Fruit fly (Drosophila melanogaster) whole organism, larva: Measurements from ENCODE around the gene FeCH.

Experiments used
- noc ChIP-seq: fragments of 200-800 bp; sonication (Bioruptor generic); optimal IDR thresholded peaks from 3 replicates; lab custom pipeline; 2019; ENCODE audit warnings: missing biosample characterization, mild to moderate bottlenecking, missing genetic modification characterization, moderate library complexity

Gene FeCH

DNA sequence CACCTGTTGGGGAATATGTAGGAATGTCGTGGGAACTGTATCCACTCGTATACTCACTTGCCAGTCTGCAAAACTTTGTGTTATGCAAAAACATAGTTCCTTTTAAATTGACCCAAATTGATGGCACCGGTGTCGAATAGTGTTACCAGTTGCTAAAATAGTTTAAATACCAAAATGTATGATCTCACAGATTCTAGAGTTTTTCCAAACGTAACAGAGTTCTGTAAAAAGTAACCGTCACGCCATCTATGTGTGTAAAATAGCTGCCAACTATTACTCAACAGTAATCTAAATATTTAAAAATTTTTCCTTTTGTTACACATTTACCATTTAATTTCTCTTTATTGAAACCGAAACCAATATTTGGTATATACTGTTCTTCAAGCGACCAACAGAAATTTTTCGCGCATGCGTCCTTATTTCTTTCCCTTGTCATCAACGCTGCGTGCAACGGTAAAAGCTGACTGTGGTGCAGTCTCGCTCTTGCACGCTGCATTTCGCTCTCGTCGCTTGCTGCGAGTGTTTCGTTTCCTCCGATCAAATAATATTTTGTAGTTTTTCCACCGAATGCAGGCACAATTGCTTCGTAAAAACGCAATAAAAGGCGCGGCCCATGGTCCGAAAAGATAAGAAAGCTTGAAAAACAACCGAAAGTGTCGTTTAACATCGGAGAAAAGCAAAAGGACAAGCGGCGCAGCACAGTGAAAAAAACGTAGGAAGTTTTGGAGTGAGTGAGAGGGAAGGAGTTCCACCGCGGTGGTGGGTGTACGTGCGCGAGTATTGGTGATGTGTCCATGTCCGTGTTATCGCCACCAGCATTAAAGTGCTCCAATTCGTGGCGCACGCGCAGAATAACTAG is at the start of gene FeCH, which contains the start of gene RhoGAP100F:
FeCH (minus strand) TSS at position 180 of the 859 bp plus-strand sequence.
RhoGAP100F (plus strand) TSS at position 493 of the 859 bp plus-strand sequence.
- TF ChIP-seq noc = no peak

DNA sequence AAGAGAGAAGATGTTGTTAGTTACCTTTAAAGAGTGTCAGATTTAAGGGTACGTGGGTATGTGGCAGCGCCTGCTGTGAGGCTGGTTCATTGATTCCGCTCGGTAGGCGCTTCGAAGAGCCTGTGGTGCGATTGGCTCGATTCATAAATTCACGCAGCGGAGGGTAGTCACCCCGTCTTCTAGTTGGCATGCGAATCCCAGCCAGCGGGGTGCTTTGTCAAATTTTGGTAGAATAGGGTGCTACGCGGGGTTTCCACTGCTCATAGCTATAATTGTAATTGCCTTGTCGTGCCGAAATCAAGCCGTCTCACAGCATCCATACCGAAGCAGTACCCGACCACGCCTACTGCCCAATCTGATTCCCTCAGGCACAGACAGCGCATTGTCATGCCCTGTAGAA is 40.1 kb upstream of the FeCH start:
- no peak for TF ChIP-seq noc

DNA sequence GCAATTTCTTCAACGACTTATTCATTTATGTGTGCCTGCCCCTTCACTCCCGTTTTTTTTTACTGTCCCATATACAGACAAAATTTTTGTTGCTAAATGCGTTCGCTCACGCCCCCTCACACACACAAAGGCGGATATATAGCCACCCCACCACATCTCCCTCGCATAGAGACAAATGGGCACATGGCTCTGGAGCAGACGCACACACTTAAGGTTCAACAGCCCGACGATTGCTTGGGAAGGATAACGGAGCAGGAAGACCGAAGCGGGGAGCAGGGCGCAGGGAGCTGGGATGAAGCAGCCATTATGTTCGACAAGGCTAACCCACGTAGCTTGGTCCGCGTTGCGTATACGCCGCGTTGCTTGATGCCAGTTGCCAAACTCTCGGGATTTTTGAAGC is 14.3 kb upstream of the FeCH start:
- no peak for TF ChIP-seq noc

DNA sequence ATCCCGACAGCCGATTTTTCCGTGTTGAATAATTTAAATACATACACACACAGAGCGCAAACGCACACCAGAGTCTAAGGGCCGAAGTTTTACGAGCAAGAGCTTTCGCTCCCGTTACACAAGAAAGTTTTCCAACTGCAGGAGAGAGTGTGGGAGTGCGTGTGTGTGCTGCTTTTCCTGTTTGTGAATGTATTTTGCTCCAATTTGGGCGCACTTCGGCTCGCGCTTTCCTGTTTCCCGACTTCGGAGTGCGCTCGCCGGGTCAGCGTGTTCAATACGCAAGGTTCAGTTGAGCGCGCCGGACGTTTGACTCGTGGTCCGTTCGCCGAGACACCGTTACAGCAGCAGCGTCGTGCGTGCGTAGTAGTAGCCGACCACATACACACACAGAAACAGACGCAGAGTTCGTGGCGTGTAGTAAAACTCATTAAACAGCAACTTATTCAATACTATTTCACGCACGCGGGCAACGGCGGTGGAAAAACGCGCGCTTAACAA is 13.5 kb upstream of the FeCH start:
- TF ChIP-seq noc = no peak

- TF ChIP-seq noc = no peak
Measured at dm6 chr3R:31824200-31824599, 12.1 kb upstream of the FeCH start.

DNA sequence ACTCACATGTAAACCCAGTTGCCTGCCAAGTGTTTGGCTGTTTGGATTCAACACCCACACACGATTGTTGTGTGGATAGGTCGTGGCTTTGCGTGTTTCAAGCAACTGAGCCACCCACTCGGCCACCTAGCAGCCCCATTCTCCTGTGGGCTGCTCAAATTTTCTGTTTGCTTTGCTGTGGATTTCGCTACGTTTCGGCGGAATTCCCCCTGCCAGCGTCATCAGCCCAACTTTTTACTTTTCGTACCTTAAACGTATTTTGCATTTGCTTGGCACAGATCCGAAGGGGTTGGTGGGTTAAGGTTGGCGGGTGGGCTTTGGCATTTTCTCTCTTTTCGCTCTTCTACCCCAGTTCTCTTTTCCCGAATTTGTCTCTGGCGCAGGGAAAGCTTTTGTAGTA is 10.4 kb upstream of the FeCH start:
- no peak for TF ChIP-seq noc

DNA sequence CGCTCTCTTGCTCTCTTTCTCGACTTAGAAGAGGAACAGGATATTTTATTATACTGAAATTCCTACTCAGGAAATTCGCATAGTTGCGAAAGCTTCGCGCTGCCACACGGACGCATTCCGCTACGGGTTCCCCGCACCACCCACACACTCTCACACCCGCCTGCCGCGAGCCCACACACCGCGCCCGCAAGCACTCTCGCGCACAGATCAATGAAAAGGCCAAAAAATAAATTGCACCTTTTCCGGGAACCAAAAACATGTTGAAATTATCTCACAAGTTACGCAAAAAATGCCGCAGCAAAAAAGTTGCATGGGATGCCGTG is 841 bp upstream of the FeCH start:
- TF ChIP-seq noc = no peak

dm6 chr3R:31810073-31810530 is 2.0 kb downstream of the FeCH start, which contains the start of gene Rift:
Gene Rift (minus strand): TSS chr3R:31810186.
- TF ChIP-seq noc = no peak

- TF ChIP-seq noc = no peak
Measured at dm6 chr3R:31809622-31810021, 2.5 kb downstream of the FeCH start.

dm6 chr3R:31808571-31808970 is 3.5 kb downstream of the FeCH start:
- no peak for TF ChIP-seq noc

dm6 chr3R:31805228-31805738 is 6.8 kb downstream of the FeCH start, which contains the start of the genes CG42233 and CG1971:
Gene CG42233 (minus strand): TSS chr3R:31805278.
Gene CG1971 (plus strand): TSS chr3R:31805468.
- no peak for TF ChIP-seq noc

dm6 chr3R:31800663-31801062 is 11.4 kb downstream of the FeCH start, which contains the start of gene Ir100a:
Gene Ir100a (plus strand): TSS chr3R:31800963.
- no peak for TF ChIP-seq noc

dm6 chr3R:31794457-31794856 is 17.6 kb downstream of the FeCH start:
- no peak for TF ChIP-seq noc

DNA sequence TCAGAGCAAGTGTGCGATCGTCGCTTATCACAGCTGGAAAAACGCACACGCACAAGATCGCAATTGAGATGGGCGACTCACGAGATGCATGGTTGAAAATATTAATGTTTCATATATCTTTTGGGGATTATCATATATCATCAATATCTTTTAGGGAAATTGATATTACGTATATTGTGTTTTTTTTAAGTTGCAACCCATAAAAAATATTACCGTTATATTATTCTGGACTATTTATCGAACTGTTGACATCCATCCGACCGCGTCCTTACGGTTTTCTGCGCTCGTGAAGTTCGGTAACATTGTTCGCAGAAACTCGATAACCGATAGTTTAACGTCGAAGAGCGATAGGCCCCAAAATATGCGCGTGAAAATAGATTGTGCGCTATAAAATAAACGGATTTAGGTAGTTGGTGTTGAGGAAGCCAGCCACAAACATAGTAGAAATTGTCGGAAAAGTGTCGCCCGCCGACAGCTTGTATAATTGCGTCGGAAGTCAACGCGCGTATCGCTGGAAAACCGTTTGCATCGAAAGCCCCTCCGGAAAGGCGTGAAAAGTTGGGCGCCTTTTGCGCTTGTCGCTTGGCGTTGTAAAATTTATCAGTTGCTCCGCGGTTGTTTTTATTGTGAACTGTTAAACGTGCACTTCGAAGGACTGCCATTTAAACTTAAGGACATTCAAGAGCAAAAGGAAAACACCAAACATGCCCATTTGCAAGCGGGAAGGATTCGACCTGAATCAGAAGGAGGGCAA is 18.3 kb downstream of the FeCH start, which contains the start of the genes Mccc1 and Acf:
Mccc1 (minus strand) TSS at position 244 of the 754 bp plus-strand sequence.
Acf (plus strand) TSS at position 318 of the 754 bp plus-strand sequence.
- no peak for TF ChIP-seq noc

DNA sequence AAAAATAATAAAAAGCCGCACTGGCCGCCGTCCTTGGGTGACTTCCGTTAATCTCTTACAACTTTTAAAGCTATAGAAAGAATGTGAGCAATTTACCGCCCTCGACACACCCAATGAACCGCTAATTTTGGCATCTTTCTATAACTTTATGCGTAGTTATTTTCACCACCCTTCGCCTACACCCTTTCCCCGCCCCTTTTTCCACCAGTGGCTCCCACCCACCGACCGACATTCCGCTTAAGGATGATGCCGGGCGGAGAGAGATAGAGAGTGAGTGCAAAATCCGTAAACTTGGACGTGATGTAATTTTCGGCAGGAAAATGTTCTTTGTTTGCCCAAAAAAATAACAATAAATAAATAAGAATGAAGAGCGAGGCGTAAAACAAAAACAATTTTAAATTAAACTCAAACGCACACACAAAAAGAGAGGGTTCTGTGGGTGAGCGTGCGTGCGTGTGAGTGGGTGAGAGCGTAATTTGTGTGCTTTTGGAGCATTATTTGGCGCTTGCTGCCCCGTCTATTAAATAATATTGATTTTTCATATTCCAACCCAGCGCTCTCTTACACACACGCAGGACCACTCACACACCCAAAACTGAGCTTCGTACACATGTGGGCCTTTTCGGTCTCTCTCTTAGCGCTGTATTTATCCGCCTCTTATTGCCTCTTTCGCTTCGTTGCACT is 34.5 kb downstream of the FeCH start:
- TF ChIP-seq noc = no peak
